Worm (Caenorhabditis elegans) whole organism, young adult: ENCODE data around the gene srd-49.

Source experiments
- C06A6.2 ChIP-seq: fragments of 200-800 bp; sonication (Bioruptor generic); conservative IDR thresholded peaks from 2 replicates; pipeline ENCODE4 v1.3.6; 2022; ENCODE audit warnings: missing genetic modification characterization, missing compliant biosample characterization
- D2030.7 ChIP-seq: fragments of 200-800 bp; sonication (Bioruptor generic); IDR thresholded peaks from 2 replicates; pipeline ENCODE4 v1.3.6; 2022; ENCODE audit warnings: missing genetic modification reagents, missing genetic modification characterization, missing compliant biosample characterization
- F10E7.11 ChIP-seq: sonication (generic microtip); optimal IDR thresholded peaks from 2 replicates; lab custom pipeline; 2017; ENCODE audit warnings: mild to moderate bottlenecking, missing genetic modification characterization, moderate library complexity, missing compliant biosample characterization
- F37B4.10 ChIP-seq: fragments of 200-800 bp; sonication (Bioruptor generic); IDR thresholded peaks from 2 replicates; pipeline ENCODE4 v1.3.6; 2022; ENCODE audit warnings: missing genetic modification characterization, missing compliant biosample characterization
- F57C9.4 ChIP-seq: sonication (generic microtip); optimal IDR thresholded peaks from 2 replicates; lab custom pipeline; 2017; ENCODE audit warnings: mild to moderate bottlenecking, missing genetic modification characterization, missing compliant biosample characterization
- K11D2.4 ChIP-seq: fragments of 200-800 bp; sonication (Bioruptor generic); IDR thresholded peaks from 2 replicates; pipeline ENCODE4 v1.3.6; 2022; ENCODE audit warnings: missing genetic modification reagents, missing genetic modification characterization, missing compliant biosample characterization
- Y53G8AR.9 ChIP-seq: fragments of 200-800 bp; sonication (Bioruptor generic); conservative IDR thresholded peaks from 2 replicates; pipeline ENCODE4 v1.3.6; 2022; ENCODE audit warnings: missing genetic modification reagents, missing genetic modification characterization, missing compliant biosample characterization
- aptf-3 ChIP-seq: fragments of 200-800 bp; sonication (Bioruptor generic); IDR thresholded peaks from 2 replicates; pipeline ENCODE4 v1.3.6; 2022; ENCODE audit warnings: missing genetic modification characterization, missing compliant biosample characterization
- atf-7 ChIP-seq: sonication (generic microtip); optimal IDR thresholded peaks from 2 replicates; lab custom pipeline; 2017; ENCODE audit warnings: mild to moderate bottlenecking, missing genetic modification characterization, missing compliant biosample characterization
- athp-1 ChIP-seq: sonication (generic microtip); optimal IDR thresholded peaks from 2 replicates; lab custom pipeline; 2017; ENCODE audit warnings: mild to moderate bottlenecking, missing genetic modification characterization, missing compliant biosample characterization
- attf-5 ChIP-seq: fragments of 200-800 bp; sonication (Bioruptor generic); optimal IDR thresholded peaks from 2 replicates; lab custom pipeline; 2018; ENCODE audit warnings: mild to moderate bottlenecking, missing genetic modification characterization, missing compliant biosample characterization
- attf-6 ChIP-seq: fragments of 200-800 bp; sonication (Bioruptor generic); IDR thresholded peaks from 2 replicates; pipeline ENCODE4 v1.3.6; 2022; ENCODE audit warnings: missing genetic modification reagents, missing genetic modification characterization, missing compliant biosample characterization
- cebp-1 ChIP-seq, 2 experiments: fragments of 200-800 bp in 1 of 2; sonication (Bioruptor generic) in 1 of 2; sonication (generic microtip) in 1 of 2; IDR thresholded peaks in 1 of 2; optimal IDR thresholded peaks in 1 of 2; 2 replicates each; pipeline versions ENCODE4 v1.3.6 to Lab custom; 2017 to 2022; ENCODE audit warnings: missing compliant biosample characterization in 2 of 2, missing genetic modification characterization in 2 of 2, mild to moderate bottlenecking in 1 of 2, missing genetic modification reagents in 1 of 2, moderate library complexity in 1 of 2
- ceh-27 ChIP-seq: fragments of 200-800 bp; sonication (Bioruptor generic); optimal IDR thresholded peaks from 2 replicates; lab custom pipeline; 2018; ENCODE audit warnings: mild to moderate bottlenecking, missing genetic modification characterization, moderate library complexity, missing compliant biosample characterization
- ceh-40 ChIP-seq: fragments of 200-800 bp; sonication (Bioruptor generic); IDR thresholded peaks from 2 replicates; pipeline ENCODE4 v1.3.6; 2022; ENCODE audit warnings: missing genetic modification characterization, missing compliant biosample characterization
- ceh-58 ChIP-seq: fragments of 200-800 bp; sonication (Bioruptor generic); IDR thresholded peaks from 2 replicates; pipeline ENCODE4 v1.3.6; 2022; ENCODE audit warnings: missing genetic modification characterization, missing compliant biosample characterization
- chd-7 ChIP-seq: sonication (generic microtip); optimal IDR thresholded peaks from 2 replicates; lab custom pipeline; 2016; ENCODE audit warnings: mild to moderate bottlenecking, missing genetic modification characterization, moderate library complexity, missing compliant biosample characterization
- efl-1 ChIP-seq: fragments of 150-350 bp; optimal IDR thresholded peaks from 2 replicates; lab custom pipeline; 2014; ENCODE audit warnings: missing biosample characterization, missing genetic modification reagents, missing genetic modification characterization
- fkh-3 ChIP-seq: sonication (generic microtip); optimal IDR thresholded peaks from 2 replicates; lab custom pipeline; 2016; ENCODE audit warnings: mild to moderate bottlenecking, missing genetic modification characterization, missing compliant biosample characterization
- him-1 ChIP-seq: sonication (generic microtip); optimal IDR thresholded peaks from 2 replicates; lab custom pipeline; 2016; ENCODE audit warnings: missing genotype, missing genetic modification reagents, missing genetic modification characterization, missing compliant biosample characterization
- hlh-12 ChIP-seq: sonication (generic microtip); optimal IDR thresholded peaks from 2 replicates; lab custom pipeline; 2016; ENCODE audit warnings: missing genetic modification characterization, missing compliant biosample characterization
- lag-1 ChIP-seq: fragments of 200-800 bp; sonication (Bioruptor generic); IDR thresholded peaks from 2 replicates; pipeline ENCODE4 v1.3.6; 2022; ENCODE audit warnings: missing genetic modification reagents, missing genetic modification characterization, missing compliant biosample characterization
- let-607 ChIP-seq, 2 experiments: fragments of 200-800 bp in 1 of 2; sonication (Bioruptor generic) in 1 of 2; sonication (generic microtip) in 1 of 2; optimal IDR thresholded peaks; 2 replicates each; lab custom pipeline; 2016 to 2018; ENCODE audit warnings: mild to moderate bottlenecking in 2 of 2, missing compliant biosample characterization in 2 of 2, missing genetic modification characterization in 2 of 2, moderate library complexity in 2 of 2, missing genotype in 1 of 2
- lin-35 ChIP-seq, 3 experiments: fragments of 150-350 bp in 2 of 3; sonication (generic microtip) in 1 of 3; optimal IDR thresholded peaks; 2 replicates each; lab custom pipeline; 2014 to 2018; ENCODE audit warnings: missing biosample characterization in 3 of 3, missing genetic modification characterization in 3 of 3, missing genetic modification reagents in 3 of 3
- lir-1 ChIP-seq: fragments of 200-800 bp; sonication (Bioruptor generic); conservative IDR thresholded peaks from 2 replicates; pipeline ENCODE4 v1.3.6; 2022; ENCODE audit warnings: missing genetic modification reagents, missing genetic modification characterization, missing compliant biosample characterization
- lsl-1 ChIP-seq: fragments of 200-800 bp; sonication (Bioruptor generic); optimal IDR thresholded peaks from 2 replicates; lab custom pipeline; 2018; ENCODE audit warnings: mild to moderate bottlenecking, missing genetic modification characterization, moderate library complexity, missing compliant biosample characterization
- madf-6 ChIP-seq: fragments of 200-800 bp; sonication (Bioruptor generic); IDR thresholded peaks from 2 replicates; pipeline ENCODE4 v1.3.6; 2022; ENCODE audit warnings: missing genetic modification reagents, missing genetic modification characterization, missing compliant biosample characterization
- mcd-1 ChIP-seq: fragments of 200-800 bp; sonication (Bioruptor generic); IDR thresholded peaks from 2 replicates; pipeline ENCODE4 v1.3.6; 2022; ENCODE audit warnings: missing genetic modification reagents, missing genetic modification characterization, missing compliant biosample characterization
- mel-28 ChIP-seq: sonication (generic microtip); optimal IDR thresholded peaks from 2 replicates; lab custom pipeline; 2016; ENCODE audit warnings: borderline replicate concordance, mild to moderate bottlenecking, missing genetic modification characterization, missing compliant biosample characterization
- mes-4 ChIP-seq: sonication (generic microtip); optimal IDR thresholded peaks from 2 replicates; lab custom pipeline; 2016; ENCODE audit warnings: missing genotype, missing genetic modification characterization, missing compliant biosample characterization
- nfya-1 ChIP-seq: sonication (generic microtip); optimal IDR thresholded peaks from 2 replicates; lab custom pipeline; 2017; ENCODE audit warnings: antibody characterized with exemption, missing compliant biosample characterization, missing genetic modification characterization, borderline replicate concordance; ENCODE audit not compliant: insufficient read depth
- nfya-2 ChIP-seq: fragments of 200-800 bp; sonication (Bioruptor generic); IDR thresholded peaks from 2 replicates; pipeline ENCODE4 v1.3.6; 2022; ENCODE audit warnings: missing genetic modification reagents, missing genetic modification characterization, missing compliant biosample characterization
- pbrm-1 ChIP-seq: fragments of 200-800 bp; sonication (Bioruptor generic); IDR thresholded peaks from 2 replicates; pipeline ENCODE4 v1.3.6; 2022; ENCODE audit warnings: missing genetic modification reagents, missing genetic modification characterization, missing compliant biosample characterization
- pha-4 ChIP-seq: fragments of 150-350 bp; sonication (generic microtip); optimal IDR thresholded peaks from 2 replicates; lab custom pipeline; 2014; ENCODE audit warnings: missing biosample characterization, missing genetic modification reagents, missing genetic modification characterization
- rcor-1 ChIP-seq: fragments of 200-800 bp; sonication (Bioruptor generic); IDR thresholded peaks from 2 replicates; pipeline ENCODE4 v1.3.6; 2022; ENCODE audit warnings: missing genetic modification reagents, missing genetic modification characterization, missing compliant biosample characterization
- rec-8 ChIP-seq, 2 experiments: sonication (generic microtip); optimal IDR thresholded peaks; 2 replicates each; lab custom pipeline; 2016; ENCODE audit warnings: mild to moderate bottlenecking in 2 of 2, missing genetic modification characterization in 2 of 2, missing genetic modification reagents in 2 of 2, missing genotype in 2 of 2, missing biosample characterization in 1 of 2, missing compliant biosample characterization in 1 of 2, moderate library complexity in 1 of 2
- somi-1 ChIP-seq: fragments of 200-800 bp; sonication (Bioruptor generic); optimal IDR thresholded peaks from 2 replicates; lab custom pipeline; 2018; ENCODE audit warnings: mild to moderate bottlenecking, missing genetic modification characterization, missing compliant biosample characterization
- sptf-2 ChIP-seq: fragments of 200-800 bp; sonication (Bioruptor generic); optimal IDR thresholded peaks from 2 replicates; lab custom pipeline; 2018; ENCODE audit warnings: mild to moderate bottlenecking, missing genetic modification characterization, missing compliant biosample characterization
- tbx-9 ChIP-seq: sonication (generic microtip); optimal IDR thresholded peaks from 2 replicates; lab custom pipeline; 2016; ENCODE audit warnings: borderline replicate concordance, missing genetic modification characterization, inconsistent platforms, missing compliant biosample characterization
- tlf-1 ChIP-seq: fragments of 200-800 bp; sonication (Bioruptor generic); optimal IDR thresholded peaks from 2 replicates; lab custom pipeline; 2018; ENCODE audit warnings: mild to moderate bottlenecking, missing genetic modification characterization, missing compliant biosample characterization
- zim-3 ChIP-seq: sonication (generic microtip); optimal IDR thresholded peaks from 2 replicates; lab custom pipeline; 2017; ENCODE audit warnings: mild to moderate bottlenecking, missing genetic modification characterization, moderate library complexity, missing compliant biosample characterization
- ztf-26 ChIP-seq: sonication (generic microtip); optimal IDR thresholded peaks from 2 replicates; lab custom pipeline; 2017; ENCODE audit warnings: missing genetic modification characterization, missing compliant biosample characterization
- ztf-28 ChIP-seq: fragments of 200-800 bp; sonication (Bioruptor generic); IDR thresholded peaks from 2 replicates; pipeline ENCODE4 v1.3.6; 2022; ENCODE audit warnings: missing genetic modification reagents, missing genetic modification characterization, missing compliant biosample characterization
- ztf-3 ChIP-seq: fragments of 200-800 bp; sonication (Bioruptor generic); optimal IDR thresholded peaks from 2 replicates; lab custom pipeline; 2018; ENCODE audit warnings: mild to moderate bottlenecking, missing genetic modification characterization, missing compliant biosample characterization

Gene srd-49

DNA sequence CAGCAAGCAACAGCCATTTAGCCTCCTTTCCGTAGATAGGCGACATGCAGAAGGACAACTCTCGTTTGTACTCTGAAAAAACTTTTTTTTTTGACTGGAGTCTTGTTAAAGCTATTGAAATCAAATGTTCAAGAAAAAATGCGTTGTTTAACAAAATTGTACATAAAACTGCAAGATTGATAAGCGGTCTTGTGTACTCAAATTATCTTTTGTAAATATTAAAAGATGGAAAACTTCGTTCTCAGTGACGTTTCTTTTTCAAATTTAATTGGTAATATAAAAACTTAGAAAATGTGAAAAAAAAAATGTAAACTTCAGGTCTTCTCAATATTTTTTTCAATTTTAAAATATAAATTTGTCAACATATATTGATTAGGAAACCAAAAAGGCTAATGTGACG, 16.7 kb downstream of the srd-49 start:
- TF ChIP-seq nfya-2 (GFP tag; lab: Robert Waterston, UW) (no peak), tlf-1 (GFP tag; lab: Kevin White, UChicago) (no peak), lir-1 (GFP tag; lab: Robert Waterston, UW) (no peak), madf-6 (GFP tag; lab: Robert Waterston, UW) (no peak)

- TF ChIP-seq F10E7.11 (tag; lab: Kevin White, UChicago) (no peak), fkh-3 (tag; lab: Kevin White, UChicago) (no peak), C06A6.2 (GFP tag; lab: Robert Waterston, UW) (no peak), pha-4 (no peak), somi-1 (GFP tag; lab: Kevin White, UChicago) (no peak), ceh-40 (GFP tag; lab: Robert Waterston, UW) (no peak), ceh-58 (GFP tag; lab: Robert Waterston, UW) (no peak), lsl-1 (GFP tag; lab: Kevin White, UChicago) (no peak), Y53G8AR.9 (GFP tag; lab: Robert Waterston, UW) (no peak), pbrm-1 (GFP tag; lab: Robert Waterston, UW) (no peak), chd-7 (tag; lab: Kevin White, UChicago) (no peak), lag-1 (GFP tag; lab: Robert Waterston, UW) (no peak), tbx-9 (tag; lab: Kevin White, UChicago) (no peak), K11D2.4 (GFP tag; lab: Robert Waterston, UW) (no peak), him-1 (no peak)
Measured at ce11 chrV:10112187-10112586, 17.7 kb downstream of the srd-49 start, which contains the start of gene C08B6.3. C08B6.3 (minus strand) TSS chrV:10112287.

ce11 chrV:10114329-10114728, 19.9 kb downstream of the srd-49 start, which contains the start of gene cht-5:
cht-5 (plus strand) TSS chrV:10114629.
- no peak for TF ChIP-seq athp-1 (tag; lab: Kevin White, UChicago)
- TF ChIP-seq efl-1 (GFP tag; lab: Kevin White, UChicago): no peak
- TF ChIP-seq cebp-1 (GFP tag; IDR thresholded peaks at IDR 0.05; lab: Robert Waterston, UW): no peak
- TF ChIP-seq cebp-1 (tag; optimal IDR thresholded peaks at IDR 0.05; lab: Kevin White, UChicago): no peak
- TF ChIP-seq somi-1 (GFP tag; lab: Kevin White, UChicago): no peak
- TF ChIP-seq attf-5: no peak
- TF ChIP-seq F57C9.4 (tag; lab: Kevin White, UChicago): no peak
- no peak for TF ChIP-seq nfya-1 (tag; lab: Kevin White, UChicago)
- no peak for TF ChIP-seq ceh-58 (GFP tag; lab: Robert Waterston, UW)
- TF ChIP-seq ztf-28 (GFP tag; lab: Robert Waterston, UW): no peak
- no peak for TF ChIP-seq mcd-1 (GFP tag; lab: Robert Waterston, UW)
- no peak for TF ChIP-seq chd-7 (tag; lab: Kevin White, UChicago)
- TF ChIP-seq hlh-12 (tag; lab: Kevin White, UChicago): no peak
- no peak for TF ChIP-seq ztf-26 (tag; lab: Kevin White, UChicago)
- no peak for TF ChIP-seq atf-7 (tag; lab: Kevin White, UChicago)

DNA sequence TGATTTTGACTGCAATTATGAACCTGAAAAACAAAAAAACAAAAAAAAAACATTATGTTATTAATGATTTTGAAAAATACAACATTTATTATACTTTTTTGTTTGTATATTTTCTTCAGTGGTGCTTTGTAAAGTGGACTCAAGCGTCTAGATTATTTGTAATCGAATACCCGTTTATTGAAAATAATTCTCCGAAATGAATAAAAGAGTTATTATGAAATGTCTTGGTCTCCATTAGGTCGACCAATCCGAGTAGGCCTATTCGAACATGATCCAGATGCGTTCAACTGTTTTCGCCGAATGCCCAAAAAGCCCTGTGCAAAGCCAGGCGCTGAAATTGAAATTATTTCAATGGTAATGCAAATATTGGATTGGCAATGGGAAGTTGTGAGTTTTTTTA, 23.0 kb downstream of the srd-49 start, which contains the start of gene C08B6.5:
C08B6.5 (plus strand) TSS at position 301 of the 400 bp plus-strand sequence.
- TF ChIP-seq chd-7 (tag; lab: Kevin White, UChicago): no peak
- TF ChIP-seq aptf-3: no peak
- no peak for TF ChIP-seq D2030.7 (GFP tag; lab: Robert Waterston, UW)
- TF ChIP-seq somi-1 (GFP tag; lab: Kevin White, UChicago): no peak
- TF ChIP-seq sptf-2 (GFP tag; lab: Kevin White, UChicago): no peak
- no peak for TF ChIP-seq zim-3 (tag; lab: Kevin White, UChicago)
- TF ChIP-seq mel-28 (tag; lab: Kevin White, UChicago): no peak
- no peak for TF ChIP-seq rcor-1 (GFP tag; lab: Robert Waterston, UW)
- TF ChIP-seq ceh-27 (GFP tag; lab: Kevin White, UChicago): no peak
- TF ChIP-seq attf-6: no peak
- TF ChIP-seq let-607 (tag; optimal IDR thresholded peaks at IDR 0.05; lab: Kevin White, UChicago): no peak
- no peak for TF ChIP-seq mes-4 (tag; lab: Kevin White, UChicago)
- TF ChIP-seq rec-8 (tag; optimal IDR thresholded peaks at IDR 0.05; lab: Kevin White, UChicago): no peak
- TF ChIP-seq lin-35 (GFP tag; optimal IDR thresholded peaks at IDR 0.05; lab: Kevin White, UChicago): no peak
- no peak for TF ChIP-seq F37B4.10 (GFP tag; lab: Robert Waterston, UW)
- TF ChIP-seq ztf-3 (GFP tag; lab: Kevin White, UChicago): no peak
